Fruit fly (Drosophila melanogaster): Measurements from ENCODE around the gene CG42266.

Gene CG42266

dm6 chr2L:16357865-16358264 is 17.7 kb upstream of the CG42266 start (continued):
- TF ChIP-seq CG5180 (GFP tag; optimal IDR thresholded peaks at IDR 0.05) (no peak), exex (tag; optimal IDR thresholded peaks at IDR 0.05) (no peak), bowl (GFP tag; IDR thresholded peaks at IDR 0.05) (no peak), CG4820 (GFP tag; optimal IDR thresholded peaks at IDR 0.05) (no peak), dan (GFP tag; IDR thresholded peaks at IDR 0.05) (no peak), CG16863 (GFP tag; optimal IDR thresholded peaks at IDR 0.05) (no peak), bab2 (GFP tag; optimal IDR thresholded peaks at IDR 0.05) (no peak), CG14050 (GFP tag; IDR thresholded peaks at IDR 0.05) (no peak), Oaz (GFP tag; IDR thresholded peaks at IDR 0.05) (no peak), CG12236 (GFP tag; optimal IDR thresholded peaks at IDR 0.05) (no peak), Blimp-1 (GFP tag; optimal IDR thresholded peaks at IDR 0.05) (peak; percentile 57), PHDP (tag; optimal IDR thresholded peaks at IDR 0.05) (peak; percentile 50), CG4404 (GFP tag; IDR thresholded peaks at IDR 0.05) (no peak), Jarid2 (GFP tag; optimal IDR thresholded peaks at IDR 0.05) (no peak), sqz (GFP tag; optimal IDR thresholded peaks at IDR 0.05) (peak; percentile 37), CG6813 (GFP tag; optimal IDR thresholded peaks at IDR 0.05) (no peak), cas (GFP tag; IDR thresholded peaks at IDR 0.05) (no peak), Poxn (GFP tag; IDR thresholded peaks at IDR 0.05) (no peak), chinmo (GFP tag; IDR thresholded peaks at IDR 0.05; ENCODE audit: partially characterized antibody) (no peak), CG11695 (GFP tag; IDR thresholded peaks at IDR 0.05) (no peak), HLH3B (GFP tag; IDR thresholded peaks at IDR 0.05) (peak; percentile 45; the same call in 1 of the 2 replicates), CG17802 (tag; optimal IDR thresholded peaks at IDR 0.05) (no peak), CG17612 (GFP tag; IDR thresholded peaks at IDR 0.05) (no peak), CG17186 (GFP tag; optimal IDR thresholded peaks at IDR 0.05) (no peak), CG2875 (GFP tag; optimal IDR thresholded peaks at IDR 0.05) (no peak), ken (GFP tag; IDR thresholded peaks at IDR 0.05) (no peak), gce (GFP tag; IDR thresholded peaks at IDR 0.05) (no peak), MBD-R2 (GFP tag; IDR thresholded peaks at IDR 0.05) (no peak), tna (GFP tag; IDR thresholded peaks at IDR 0.05; ENCODE audit: partially characterized antibody) (no peak), Ptx1 (GFP tag; IDR thresholded peaks at IDR 0.05) (0 out of 2 replicates have a peak, but pooled peaks have one; percentile 46), jumu (GFP tag; optimal IDR thresholded peaks at IDR 0.05) (no peak), luna (GFP tag; optimal IDR thresholded peaks at IDR 0.05) (no peak), CG8359 (GFP tag; optimal IDR thresholded peaks at IDR 0.05; ENCODE audit: borderline replicate concordance) (no peak), CG11696 (GFP tag; IDR thresholded peaks at IDR 0.05) (no peak), kni (GFP tag; optimal IDR thresholded peaks at IDR 0.05) (no peak), CG3726 (GFP tag; IDR thresholded peaks at IDR 0.05) (no peak), nmo (GFP tag; optimal IDR thresholded peaks at IDR 0.05) (peak; percentile 23), Ets65A (GFP tag) (no peak), al (GFP tag; IDR thresholded peaks at IDR 0.05) (no peak), NC2β (GFP tag; optimal IDR thresholded peaks at IDR 0.05) (no peak), sima (GFP tag; optimal IDR thresholded peaks at IDR 0.05) (no peak), stc (GFP tag; IDR thresholded peaks at IDR 0.05) (no peak), CG1832 (GFP tag; optimal IDR thresholded peaks at IDR 0.05) (no peak), CG43689 (GFP tag; IDR thresholded peaks at IDR 0.05) (no peak), Optix (GFP tag; IDR thresholded peaks at IDR 0.05) (no peak), tup (GFP tag; optimal IDR thresholded peaks at IDR 0.05) (no peak), pzg (GFP tag; optimal IDR thresholded peaks at IDR 0.05) (no peak), Sry-δ (GFP tag; optimal IDR thresholded peaks at IDR 0.05) (no peak), HLHmδ (GFP tag; optimal IDR thresholded peaks at IDR 0.05) (no peak), CG14965 (GFP tag; optimal IDR thresholded peaks at IDR 0.05; ENCODE audit: borderline replicate concordance) (no peak), Ada2b (GFP tag; IDR thresholded peaks at IDR 0.05) (no peak), abd-A (tag; optimal IDR thresholded peaks at IDR 0.05) (no peak)

Measured in whole organism, embryonic.